Worm (Caenorhabditis elegans) whole organism, young adult: Measurements from ENCODE around the gene F58G6.7.

Source experiments
- F23B12.7 ChIP-seq: sonication (generic microtip); optimal IDR thresholded peaks from 2 replicates; lab custom pipeline; 2017; ENCODE audit warnings: missing genetic modification characterization, mild to moderate bottlenecking, missing compliant biosample characterization, antibody characterized with exemption, moderate library complexity; ENCODE audit not compliant: insufficient read depth
- F33H1.4 ChIP-seq: fragments of 200-800 bp; sonication (Bioruptor generic); IDR thresholded peaks from 2 replicates; pipeline ENCODE4 v1.3.6; 2022; ENCODE audit warnings: missing genetic modification reagents, missing genetic modification characterization, missing compliant biosample characterization
- F37B4.10 ChIP-seq: fragments of 200-800 bp; sonication (Bioruptor generic); IDR thresholded peaks from 2 replicates; pipeline ENCODE4 v1.3.6; 2022; ENCODE audit warnings: missing genetic modification characterization, missing compliant biosample characterization
- F49E8.2 ChIP-seq: sonication (generic microtip); optimal IDR thresholded peaks from 3 replicates; lab custom pipeline; 2017; ENCODE audit warnings: missing genetic modification characterization, mild to moderate bottlenecking, missing compliant biosample characterization, antibody characterized with exemption, moderate library complexity; ENCODE audit not compliant: insufficient read depth
- T07F8.4 ChIP-seq: sonication (generic microtip); optimal IDR thresholded peaks from 2 replicates; lab custom pipeline; 2016; ENCODE audit warnings: mild to moderate bottlenecking, missing genetic modification characterization, moderate library complexity, missing compliant biosample characterization
- Y53G8AR.9 ChIP-seq: fragments of 200-800 bp; sonication (Bioruptor generic); conservative IDR thresholded peaks from 2 replicates; pipeline ENCODE4 v1.3.6; 2022; ENCODE audit warnings: missing genetic modification reagents, missing genetic modification characterization, missing compliant biosample characterization
- Y95B8A.8 ChIP-seq: fragments of 200-800 bp; sonication (Bioruptor generic); IDR thresholded peaks from 2 replicates; pipeline ENCODE4 v1.3.6; 2022; ENCODE audit warnings: missing genetic modification reagents, missing genetic modification characterization, missing compliant biosample characterization
- ama-1 ChIP-seq, 3 experiments: fragments of 150-350 bp in 1 of 3; sonication (generic microtip) in 2 of 3; optimal IDR thresholded peaks; 2 replicates each; lab custom pipeline; 2014 to 2018; ENCODE audit warnings: missing biosample characterization in 2 of 3, missing genetic modification characterization in 2 of 3, missing genetic modification reagents in 2 of 3
- cebp-1 ChIP-seq, 2 experiments: fragments of 200-800 bp in 1 of 2; sonication (Bioruptor generic) in 1 of 2; sonication (generic microtip) in 1 of 2; IDR thresholded peaks in 1 of 2; optimal IDR thresholded peaks in 1 of 2; 2 replicates each; pipeline versions ENCODE4 v1.3.6 to Lab custom; 2017 to 2022; ENCODE audit warnings: missing compliant biosample characterization in 2 of 2, missing genetic modification characterization in 2 of 2, mild to moderate bottlenecking in 1 of 2, missing genetic modification reagents in 1 of 2, moderate library complexity in 1 of 2
- cebp-2 ChIP-seq: fragments of 200-800 bp; sonication (Bioruptor generic); IDR thresholded peaks from 2 replicates; pipeline ENCODE4 v1.3.6; 2022; ENCODE audit warnings: missing genetic modification characterization, missing compliant biosample characterization
- ceh-100 ChIP-seq: fragments of 200-800 bp; sonication (Bioruptor generic); IDR thresholded peaks from 2 replicates; pipeline ENCODE4 v1.3.6; 2022; ENCODE audit warnings: missing genetic modification reagents, missing genetic modification characterization, missing compliant biosample characterization
- ceh-79 ChIP-seq: sonication (generic microtip); optimal IDR thresholded peaks from 2 replicates; lab custom pipeline; 2017; ENCODE audit warnings: mild to moderate bottlenecking, missing genetic modification characterization, missing compliant biosample characterization
- ceh-91 ChIP-seq: fragments of 200-800 bp; sonication (Bioruptor generic); IDR thresholded peaks from 2 replicates; pipeline ENCODE4 v1.3.6; 2022; ENCODE audit warnings: missing genetic modification reagents, missing genetic modification characterization, missing compliant biosample characterization
- dpff-1 ChIP-seq: sonication (generic microtip); optimal IDR thresholded peaks from 2 replicates; lab custom pipeline; 2017; ENCODE audit warnings: mild to moderate bottlenecking, missing genetic modification characterization, missing compliant biosample characterization
- efl-1 ChIP-seq: fragments of 150-350 bp; optimal IDR thresholded peaks from 2 replicates; lab custom pipeline; 2014; ENCODE audit warnings: missing biosample characterization, missing genetic modification reagents, missing genetic modification characterization
- egl-18 ChIP-seq: fragments of 200-800 bp; sonication (Bioruptor generic); IDR thresholded peaks from 2 replicates; pipeline ENCODE4 v1.3.6; 2022; ENCODE audit warnings: missing genetic modification reagents, missing genetic modification characterization, missing compliant biosample characterization
- ets-4 ChIP-seq: fragments of 200-800 bp; sonication (Bioruptor generic); optimal IDR thresholded peaks from 2 replicates; lab custom pipeline; 2018; ENCODE audit warnings: mild to moderate bottlenecking, missing genetic modification characterization, missing compliant biosample characterization
- hlh-12 ChIP-seq: sonication (generic microtip); optimal IDR thresholded peaks from 2 replicates; lab custom pipeline; 2016; ENCODE audit warnings: missing genetic modification characterization, missing compliant biosample characterization
- let-607 ChIP-seq, 2 experiments: fragments of 200-800 bp in 1 of 2; sonication (Bioruptor generic) in 1 of 2; sonication (generic microtip) in 1 of 2; optimal IDR thresholded peaks; 2 replicates each; lab custom pipeline; 2016 to 2018; ENCODE audit warnings: mild to moderate bottlenecking in 2 of 2, missing compliant biosample characterization in 2 of 2, missing genetic modification characterization in 2 of 2, moderate library complexity in 2 of 2, missing genotype in 1 of 2
- lin-35 ChIP-seq, 3 experiments: fragments of 150-350 bp in 2 of 3; sonication (generic microtip) in 1 of 3; optimal IDR thresholded peaks; 2 replicates each; lab custom pipeline; 2014 to 2018; ENCODE audit warnings: missing biosample characterization in 3 of 3, missing genetic modification characterization in 3 of 3, missing genetic modification reagents in 3 of 3
- lin-40 ChIP-seq: sonication (generic microtip); optimal IDR thresholded peaks from 2 replicates; lab custom pipeline; 2016; ENCODE audit warnings: missing genetic modification characterization, mild to moderate bottlenecking, missing compliant biosample characterization, missing genotype, missing genetic modification reagents
- lin-54 ChIP-seq: fragments of 200-800 bp; sonication (Bioruptor generic); optimal IDR thresholded peaks from 2 replicates; lab custom pipeline; 2018; ENCODE audit warnings: mild to moderate bottlenecking, missing genetic modification characterization, missing compliant biosample characterization
- madf-10 ChIP-seq: sonication (generic microtip); optimal IDR thresholded peaks from 2 replicates; lab custom pipeline; 2016; ENCODE audit warnings: mild to moderate bottlenecking, missing genetic modification characterization, missing compliant biosample characterization
- madf-3 ChIP-seq: fragments of 200-800 bp; sonication (Bioruptor generic); IDR thresholded peaks from 2 replicates; pipeline ENCODE4 v1.3.6; 2022; ENCODE audit warnings: missing genetic modification reagents, missing genetic modification characterization, missing compliant biosample characterization
- mel-28 ChIP-seq: sonication (generic microtip); optimal IDR thresholded peaks from 2 replicates; lab custom pipeline; 2016; ENCODE audit warnings: borderline replicate concordance, mild to moderate bottlenecking, missing genetic modification characterization, missing compliant biosample characterization
- mes-4 ChIP-seq: sonication (generic microtip); optimal IDR thresholded peaks from 2 replicates; lab custom pipeline; 2016; ENCODE audit warnings: missing genotype, missing genetic modification characterization, missing compliant biosample characterization
- nfya-1 ChIP-seq: sonication (generic microtip); optimal IDR thresholded peaks from 2 replicates; lab custom pipeline; 2017; ENCODE audit warnings: antibody characterized with exemption, missing compliant biosample characterization, missing genetic modification characterization, borderline replicate concordance; ENCODE audit not compliant: insufficient read depth
- nfya-2 ChIP-seq: fragments of 200-800 bp; sonication (Bioruptor generic); IDR thresholded peaks from 2 replicates; pipeline ENCODE4 v1.3.6; 2022; ENCODE audit warnings: missing genetic modification reagents, missing genetic modification characterization, missing compliant biosample characterization
- nfyb-1 ChIP-seq: fragments of 200-800 bp; sonication (Bioruptor generic); IDR thresholded peaks from 2 replicates; pipeline ENCODE4 v1.3.6; 2022; ENCODE audit warnings: missing genetic modification reagents, missing genetic modification characterization, missing compliant biosample characterization
- nhr-120 ChIP-seq: fragments of 200-800 bp; sonication (Bioruptor generic); IDR thresholded peaks from 2 replicates; pipeline ENCODE4 v1.3.6; 2022; ENCODE audit warnings: missing genetic modification characterization, missing compliant biosample characterization
- nhr-90 ChIP-seq: sonication (generic microtip); optimal IDR thresholded peaks from 2 replicates; lab custom pipeline; 2016; ENCODE audit warnings: missing genotype, mild to moderate bottlenecking, missing genetic modification characterization, missing compliant biosample characterization
- sdz-38 ChIP-seq: sonication (generic microtip); optimal IDR thresholded peaks from 2 replicates; lab custom pipeline; 2016; ENCODE audit warnings: missing genotype, missing genetic modification characterization, missing compliant biosample characterization
- sea-2 ChIP-seq: fragments of 200-800 bp; sonication (Bioruptor generic); IDR thresholded peaks from 2 replicates; pipeline ENCODE4 v1.3.6; 2022; ENCODE audit warnings: missing genetic modification characterization, missing compliant biosample characterization
- somi-1 ChIP-seq: fragments of 200-800 bp; sonication (Bioruptor generic); optimal IDR thresholded peaks from 2 replicates; lab custom pipeline; 2018; ENCODE audit warnings: mild to moderate bottlenecking, missing genetic modification characterization, missing compliant biosample characterization
- tbp1 ChIP-seq: fragments of 200-800 bp; sonication (Bioruptor generic); optimal IDR thresholded peaks from 2 replicates; lab custom pipeline; 2018; ENCODE audit warnings: mild to moderate bottlenecking, missing genetic modification characterization, missing compliant biosample characterization
- tbx-9 ChIP-seq: sonication (generic microtip); optimal IDR thresholded peaks from 2 replicates; lab custom pipeline; 2016; ENCODE audit warnings: borderline replicate concordance, missing genetic modification characterization, inconsistent platforms, missing compliant biosample characterization
- ztf-22 ChIP-seq: fragments of 200-800 bp; sonication (Bioruptor generic); optimal IDR thresholded peaks from 2 replicates; lab custom pipeline; 2018; ENCODE audit warnings: mild to moderate bottlenecking, missing genetic modification characterization, moderate library complexity, missing compliant biosample characterization
- ztf-26 ChIP-seq: sonication (generic microtip); optimal IDR thresholded peaks from 2 replicates; lab custom pipeline; 2017; ENCODE audit warnings: missing genetic modification characterization, missing compliant biosample characterization
- ztf-6 ChIP-seq: fragments of 200-800 bp; sonication (Bioruptor generic); IDR thresholded peaks from 2 replicates; pipeline ENCODE4 v1.3.6; 2022; ENCODE audit warnings: missing genetic modification reagents, missing genetic modification characterization, missing compliant biosample characterization

The F58G6.7 gene

DNA sequence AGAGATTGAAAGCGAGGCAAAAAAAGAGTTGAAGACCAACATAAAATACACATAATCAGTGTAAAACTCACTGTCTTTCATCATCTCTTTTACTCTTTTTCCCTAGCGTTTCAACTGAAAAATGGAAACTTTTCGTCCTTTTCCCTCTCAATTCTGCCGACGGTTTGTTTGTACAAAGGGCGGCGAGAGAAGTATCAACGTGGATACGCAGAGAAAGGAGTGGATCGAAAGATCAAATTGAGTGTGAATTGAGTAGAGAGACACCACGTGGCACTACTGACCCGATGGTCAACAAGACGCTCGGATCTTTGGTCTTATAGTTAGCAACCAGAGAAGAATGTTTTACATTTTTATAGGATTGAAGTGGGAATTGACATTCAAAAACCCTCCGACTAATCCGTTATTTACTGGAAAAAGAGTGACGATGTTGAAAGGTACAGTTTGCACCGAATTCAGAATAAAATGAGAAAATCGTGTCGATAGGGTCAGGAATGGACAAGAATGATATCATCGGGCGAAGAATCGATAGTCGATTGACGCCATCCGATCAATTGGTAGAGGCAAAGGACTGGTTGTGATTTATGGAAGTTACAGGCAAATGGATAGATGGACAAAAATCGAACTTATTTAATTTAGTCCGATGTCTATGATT is 17.0 kb downstream of the F58G6.7 start (continued):
- peak; percentile 58 for TF ChIP-seq ama-1 (optimal IDR thresholded peaks at IDR 0.05; lab: Kevin White, UChicago)
- no peak for TF ChIP-seq ama-1 (GFP tag; optimal IDR thresholded peaks at IDR 0.05; lab: Kevin White, UChicago)
- TF ChIP-seq cebp-1 (GFP tag; IDR thresholded peaks at IDR 0.05; lab: Robert Waterston, UW), result no peak
- peak; percentile 74 for TF ChIP-seq cebp-1 (tag; optimal IDR thresholded peaks at IDR 0.05; lab: Kevin White, UChicago)
- TF ChIP-seq cebp-2 (GFP tag; lab: Robert Waterston, UW), result no peak
- TF ChIP-seq lin-35 (GFP tag; optimal IDR thresholded peaks at IDR 0.05; lab: Kevin White, UChicago), result peak in 1 of 3 experiments; percentile 10
- no peak for TF ChIP-seq T07F8.4 (tag; lab: Kevin White, UChicago)
- TF ChIP-seq lin-54 (GFP tag; lab: Kevin White, UChicago), result peak; percentile 10
- TF ChIP-seq sdz-38 (tag; lab: Kevin White, UChicago), result no peak
- TF ChIP-seq ztf-6 (GFP tag; lab: Robert Waterston, UW), result no peak
- no peak for TF ChIP-seq hlh-12 (tag; lab: Kevin White, UChicago)
- peak; percentile 37 for TF ChIP-seq F23B12.7 (tag; lab: Kevin White, UChicago)
- TF ChIP-seq, all 124 proteins: peak for 17

- TF ChIP-seq mes-4 (tag; lab: Kevin White, UChicago) (no peak), F33H1.4 (GFP tag; lab: Robert Waterston, UW) (no peak), F37B4.10 (GFP tag; lab: Robert Waterston, UW) (no peak), tbx-9 (tag; lab: Kevin White, UChicago) (no peak), mel-28 (no peak), madf-10 (no peak), nfya-2 (GFP tag; lab: Robert Waterston, UW) (no peak), ztf-22 (GFP tag; lab: Kevin White, UChicago) (no peak), F49E8.2 (no peak), ztf-26 (tag; lab: Kevin White, UChicago) (peak; percentile 47), Y53G8AR.9 (GFP tag; lab: Robert Waterston, UW) (no peak), madf-3 (no peak), cebp-1 (GFP tag; IDR thresholded peaks at IDR 0.05; lab: Robert Waterston, UW) (no peak), cebp-1 (tag; optimal IDR thresholded peaks at IDR 0.05; lab: Kevin White, UChicago) (peak; percentile 33), Y95B8A.8 (GFP tag; lab: Robert Waterston, UW) (no peak), dpff-1 (tag; lab: Kevin White, UChicago) (no peak), T07F8.4 (tag; lab: Kevin White, UChicago) (no peak), ceh-79 (tag; lab: Kevin White, UChicago) (no peak), nhr-120 (GFP tag; lab: Robert Waterston, UW) (no peak), lin-40 (tag; lab: Kevin White, UChicago) (peak; percentile 53), somi-1 (GFP tag; lab: Kevin White, UChicago) (peak; percentile 82), nhr-90 (no peak), efl-1 (no peak), tbp1 (GFP tag; lab: Kevin White, UChicago) (no peak)
- TF ChIP-seq, all 124 proteins: peak for 4
Observed at ce11 chrIV:9672434-9672833, 18.3 kb downstream of the F58G6.7 start.

DNA sequence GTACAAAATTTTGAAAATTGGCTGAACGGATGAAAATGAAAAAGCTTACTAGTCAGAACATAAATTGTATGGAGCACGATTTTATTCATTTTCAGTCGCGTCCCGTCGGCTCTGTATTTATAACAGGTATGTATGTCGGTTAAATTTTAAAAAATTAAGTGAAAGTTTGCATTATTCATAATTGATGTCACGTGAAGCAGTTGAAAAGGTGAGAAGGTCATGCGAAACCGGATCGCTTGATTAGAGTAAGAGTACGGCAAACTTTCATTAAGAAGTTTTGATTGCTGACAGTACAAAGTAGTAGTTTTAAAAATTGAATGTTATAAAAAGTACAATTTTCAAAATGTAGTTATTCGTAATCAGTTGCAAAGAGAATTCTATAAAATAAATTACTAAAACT is 19.1 kb downstream of the F58G6.7 start:
- no peak for TF ChIP-seq egl-18 (GFP tag; lab: Robert Waterston, UW)
- no peak for TF ChIP-seq ceh-91 (GFP tag; lab: Robert Waterston, UW)
- no peak for TF ChIP-seq sea-2 (GFP tag; lab: Robert Waterston, UW)
- TF ChIP-seq let-607 (tag; optimal IDR thresholded peaks at IDR 0.05; lab: Kevin White, UChicago), result no peak
- TF ChIP-seq ceh-100 (GFP tag; lab: Robert Waterston, UW), result no peak
- no peak for TF ChIP-seq mel-28
- no peak for TF ChIP-seq ets-4
- TF ChIP-seq nfyb-1, result no peak
- TF ChIP-seq nfya-1 (tag; lab: Kevin White, UChicago), result no peak
- TF ChIP-seq, all 124 proteins: peak for 0
